Worm (Caenorhabditis elegans) whole organism, midembryonic: ENCODE data around the gene C29H12.6.

Experiments used
- cog-1 ChIP-seq: sonication (generic microtip); optimal IDR thresholded peaks from 2 replicates; lab custom pipeline; 2016; ENCODE audit warnings: missing genetic modification characterization, missing compliant biosample characterization
- flt-1 ChIP-seq: fragments of 200-800 bp; sonication (Bioruptor generic); IDR thresholded peaks from 2 replicates; pipeline ENCODE4 v1.3.6; 2022; ENCODE audit warnings: missing genetic modification characterization, missing compliant biosample characterization
- med-1 ChIP-seq: sonication (generic microtip); optimal IDR thresholded peaks from 2 replicates; lab custom pipeline; 2017; ENCODE audit warnings: missing genetic modification characterization, mild to moderate bottlenecking, missing compliant biosample characterization, antibody characterized with exemption, missing genetic modification reagents; ENCODE audit not compliant: insufficient read depth
- ref-1 ChIP-seq: fragments of 200-800 bp; sonication (Bioruptor generic); conservative IDR thresholded peaks from 2 replicates; pipeline ENCODE4 v1.3.6; 2022; ENCODE audit warnings: missing genetic modification reagents, missing genetic modification characterization, missing compliant biosample characterization
- ztf-23 ChIP-seq: fragments of 200-800 bp; sonication (Bioruptor generic); IDR thresholded peaks from 2 replicates; pipeline ENCODE4 v1.3.6; 2022; ENCODE audit warnings: missing genetic modification reagents, missing genetic modification characterization, missing compliant biosample characterization
- ztf-29 ChIP-seq: fragments of 200-800 bp; sonication (Bioruptor generic); IDR thresholded peaks from 2 replicates; pipeline ENCODE4 v1.3.6; 2022; ENCODE audit warnings: missing genetic modification reagents, missing genetic modification characterization, missing compliant biosample characterization

- no peak for TF ChIP-seq med-1 (GFP tag; lab: Kevin White, UChicago)
- TF ChIP-seq flt-1: no peak
- no peak for TF ChIP-seq ref-1 (GFP tag; lab: Robert Waterston, UW)
- TF ChIP-seq cog-1: no peak
- no peak for TF ChIP-seq ztf-23 (GFP tag; lab: Robert Waterston, UW)
- no peak for TF ChIP-seq ztf-29 (GFP tag; lab: Robert Waterston, UW)
Observed at ce11 chrII:6160994-6161393, 42.9 kb upstream of the C29H12.6 start, which contains the start of gene exp-1.
